Fruit fly (Drosophila melanogaster): ENCODE results near the gene Nepl4.

DNA sequence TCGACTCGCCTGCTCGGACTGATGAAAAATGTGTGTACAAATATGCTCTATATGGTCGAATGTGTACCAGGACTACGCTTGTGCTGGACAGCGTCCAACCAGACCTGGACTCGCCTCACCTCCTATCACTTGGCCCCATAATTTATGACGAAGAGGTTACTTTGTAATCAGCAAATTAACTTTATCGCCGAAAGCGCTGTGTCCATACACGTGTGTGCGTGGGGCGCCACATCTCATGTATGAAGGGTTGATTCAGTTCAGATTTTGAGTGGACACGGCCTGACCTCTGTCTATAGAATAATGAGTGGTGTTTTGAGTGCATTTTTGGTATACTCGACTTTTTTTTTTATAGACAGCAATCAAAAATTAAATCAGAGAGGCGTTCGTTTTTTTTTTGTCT is 7.6 kb upstream of the Nepl4 start:
- no peak for TF ChIP-seq CG11294 (GFP tag; IDR thresholded peaks at IDR 0.05)
- no peak for TF ChIP-seq CG1621 (tag; optimal IDR thresholded peaks at IDR 0.05)
- no peak for TF ChIP-seq dsx (GFP tag; optimal IDR thresholded peaks at IDR 0.05; ENCODE audit: poor library complexity, severe bottlenecking)
- no peak for TF ChIP-seq Lpt (GFP tag; optimal IDR thresholded peaks at IDR 0.05)
- TF ChIP-seq CG6854 (GFP tag; optimal IDR thresholded peaks at IDR 0.05) = no peak
- TF ChIP-seq CG8319 (GFP tag; optimal IDR thresholded peaks at IDR 0.05) = no peak
- TF ChIP-seq CG6163 (GFP tag; IDR thresholded peaks at IDR 0.05) = no peak
- TF ChIP-seq Sox15 (GFP tag; optimal IDR thresholded peaks at IDR 0.05) = no peak
- no peak for TF ChIP-seq Blimp-1 (GFP tag; optimal IDR thresholded peaks at IDR 0.05)
- no peak for TF ChIP-seq net (GFP tag; optimal IDR thresholded peaks at IDR 0.05)
- TF ChIP-seq fd85E (GFP tag; optimal IDR thresholded peaks at IDR 0.05) = no peak
- TF ChIP-seq CG16779 (tag; optimal IDR thresholded peaks at IDR 0.05) = no peak
- TF ChIP-seq lz (GFP tag; optimal IDR thresholded peaks at IDR 0.05) = no peak
- TF ChIP-seq CG4318 (GFP tag; optimal IDR thresholded peaks at IDR 0.05) = no peak
